Worm (Caenorhabditis elegans) whole organism, mixed stage, embryonic: ENCODE results near the gene str-13.

ENCODE experiments used
- M03D4.4 ChIP-seq: sonication (generic microtip); optimal IDR thresholded peaks from 2 replicates; lab custom pipeline; 2017; ENCODE audit warnings: mild to moderate bottlenecking, missing genetic modification characterization, missing compliant biosample characterization
- bed-3 ChIP-seq: fragments of 200-800 bp; sonication (Bioruptor generic); optimal IDR thresholded peaks from 3 replicates; lab custom pipeline; 2018; ENCODE audit warnings: mild to moderate bottlenecking, missing genetic modification characterization, moderate library complexity, missing compliant biosample characterization
- blmp-1 ChIP-seq: fragments of 150-350 bp; optimal IDR thresholded peaks from 2 replicates; lab custom pipeline; 2014; ENCODE audit warnings: missing biosample characterization, missing genetic modification characterization
- ceh-39 ChIP-seq: fragments of 150-350 bp; optimal IDR thresholded peaks from 2 replicates; lab custom pipeline; 2014; ENCODE audit warnings: missing biosample characterization, missing genetic modification characterization
- ceh-83 ChIP-seq: fragments of 200-800 bp; sonication (Bioruptor generic); optimal IDR thresholded peaks from 2 replicates; lab custom pipeline; 2018; ENCODE audit warnings: mild to moderate bottlenecking, missing genetic modification characterization, missing compliant biosample characterization
- cnd-1 ChIP-seq: fragments of 200-800 bp; sonication (Bioruptor generic); optimal IDR thresholded peaks from 2 replicates; lab custom pipeline; 2018; ENCODE audit warnings: mild to moderate bottlenecking, missing genetic modification characterization, missing compliant biosample characterization
- drap-1 ChIP-seq: fragments of 200-800 bp; sonication (Bioruptor generic); optimal IDR thresholded peaks from 3 replicates; lab custom pipeline; 2018; ENCODE audit warnings: mild to moderate bottlenecking, missing genetic modification characterization, missing compliant biosample characterization
- elt-3 ChIP-seq: fragments of 150-350 bp; optimal IDR thresholded peaks from 2 replicates; lab custom pipeline; 2014; ENCODE audit warnings: missing biosample characterization, missing genetic modification characterization
- ham-2 ChIP-seq: fragments of 200-800 bp; sonication (Bioruptor generic); optimal IDR thresholded peaks from 2 replicates; lab custom pipeline; 2018; ENCODE audit warnings: mild to moderate bottlenecking, missing genetic modification characterization, missing compliant biosample characterization
- hlh-1 ChIP-seq: fragments of 150-350 bp; optimal IDR thresholded peaks from 2 replicates; lab custom pipeline; 2014; ENCODE audit warnings: missing biosample characterization, missing genetic modification reagents, missing genetic modification characterization
- lin-13 ChIP-seq: fragments of 150-350 bp; optimal IDR thresholded peaks from 2 replicates; lab custom pipeline; 2014; ENCODE audit warnings: missing biosample characterization, missing genetic modification characterization
- lin-32 ChIP-seq: fragments of 200-800 bp; sonication (Bioruptor generic); optimal IDR thresholded peaks from 2 replicates; lab custom pipeline; 2018; ENCODE audit warnings: mild to moderate bottlenecking, missing genetic modification characterization, missing compliant biosample characterization
- lsy-2 ChIP-seq: fragments of 150-350 bp; optimal IDR thresholded peaks from 2 replicates; lab custom pipeline; 2014; ENCODE audit warnings: missing biosample characterization, missing genetic modification characterization
- mep-1 ChIP-seq: fragments of 150-350 bp; optimal IDR thresholded peaks from 2 replicates; lab custom pipeline; 2017; ENCODE audit warnings: missing biosample characterization, missing genetic modification reagents, missing genetic modification characterization, inconsistent platforms
- mls-2 ChIP-seq: sonication (generic microtip); optimal IDR thresholded peaks from 2 replicates; lab custom pipeline; 2016; ENCODE audit warnings: mild to moderate bottlenecking, missing genetic modification characterization, moderate library complexity, missing compliant biosample characterization
- nhr-2 ChIP-seq: fragments of 150-350 bp; optimal IDR thresholded peaks from 2 replicates; lab custom pipeline; 2014; ENCODE audit warnings: missing biosample characterization, missing genetic modification characterization
- nhr-237 ChIP-seq: fragments of 150-350 bp; optimal IDR thresholded peaks from 2 replicates; lab custom pipeline; 2014; ENCODE audit warnings: missing biosample characterization, missing genetic modification characterization
- nhr-28 ChIP-seq: fragments of 150-350 bp; optimal IDR thresholded peaks from 2 replicates; lab custom pipeline; 2014; ENCODE audit warnings: missing biosample characterization, missing genetic modification characterization
- nhr-76 ChIP-seq: sonication (generic microtip); optimal IDR thresholded peaks from 2 replicates; lab custom pipeline; 2017; ENCODE audit warnings: missing biosample characterization, missing genetic modification characterization
- snpc-4 ChIP-seq: fragments of 150-350 bp; optimal IDR thresholded peaks from 2 replicates; lab custom pipeline; 2014; ENCODE audit warnings: missing biosample characterization, missing genetic modification characterization
- sptf-1 ChIP-seq: sonication (generic microtip); optimal IDR thresholded peaks from 2 replicates; lab custom pipeline; 2017; ENCODE audit warnings: mild to moderate bottlenecking, missing genetic modification characterization, moderate library complexity, missing compliant biosample characterization
- tbx-8 ChIP-seq: fragments of 200-800 bp; sonication (Bioruptor generic); optimal IDR thresholded peaks from 2 replicates; lab custom pipeline; 2018; ENCODE audit warnings: mild to moderate bottlenecking, missing genetic modification characterization, moderate library complexity, missing compliant biosample characterization
- zip-8 ChIP-seq: fragments of 150-350 bp; optimal IDR thresholded peaks from 2 replicates; lab custom pipeline; 2014; ENCODE audit warnings: missing biosample characterization, missing genetic modification characterization
- ztf-11 ChIP-seq: fragments of 150-350 bp; optimal IDR thresholded peaks from 2 replicates; lab custom pipeline; 2014; ENCODE audit warnings: missing biosample characterization, missing genetic modification characterization

str-13 gene

DNA sequence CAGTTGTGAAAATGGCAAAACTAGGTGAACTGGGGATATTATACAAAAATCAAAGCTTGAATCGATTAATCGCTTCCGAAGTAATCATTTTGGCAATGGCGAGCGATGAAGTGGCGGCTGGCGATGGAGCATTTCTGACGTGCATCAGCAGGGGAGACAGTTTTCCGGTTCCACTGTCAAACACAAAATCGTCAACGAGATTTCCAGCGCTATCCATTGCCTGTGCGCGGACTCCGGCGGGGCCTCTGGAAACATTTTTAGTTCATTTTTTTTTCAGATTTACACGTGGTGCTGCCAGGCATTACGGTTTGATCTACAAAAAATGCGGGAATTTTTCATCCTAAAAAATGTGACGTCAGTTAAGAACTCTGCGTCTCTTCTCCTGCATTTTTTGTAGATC is 38.4 kb downstream of the str-13 start:
- TF ChIP-seq nhr-76 (no peak), nhr-28 (tag; lab: Kevin White, UChicago) (no peak), nhr-237 (tag; lab: Kevin White, UChicago) (no peak), mep-1 (tag; lab: Kevin White, UChicago) (no peak), ztf-11 (tag; lab: Kevin White, UChicago) (no peak), snpc-4 (tag; lab: Kevin White, UChicago) (no peak), ceh-39 (tag; lab: Kevin White, UChicago) (no peak), zip-8 (tag; lab: Kevin White, UChicago) (no peak), bed-3 (GFP tag; lab: Kevin White, UChicago) (no peak)

DNA sequence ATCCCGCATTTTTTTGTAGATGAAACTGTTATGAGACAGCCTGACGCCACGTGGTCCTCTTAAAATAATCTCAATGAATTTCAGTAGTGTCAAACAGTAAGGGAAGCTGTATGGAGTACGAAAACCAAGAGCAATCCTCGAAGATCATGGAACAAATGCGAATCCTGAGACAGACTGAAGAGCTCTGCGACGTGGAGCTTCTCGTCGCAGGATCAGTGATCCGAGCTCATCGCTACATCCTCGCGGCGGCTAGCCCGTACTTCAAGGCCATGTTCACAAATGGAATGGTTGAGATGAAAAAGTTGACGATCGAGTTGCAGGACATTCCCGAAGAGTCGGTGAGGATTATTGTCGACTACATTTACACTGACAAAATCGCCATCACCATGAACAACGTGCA is 42.8 kb downstream of the str-13 start:
- TF ChIP-seq lin-32 (GFP tag; lab: Kevin White, UChicago) (no peak), sptf-1 (no peak), snpc-4 (tag; lab: Kevin White, UChicago) (no peak), ceh-39 (tag; lab: Kevin White, UChicago) (no peak), hlh-1 (no peak), drap-1 (GFP tag; lab: Kevin White, UChicago) (no peak), elt-3 (tag; lab: Kevin White, UChicago) (no peak), ham-2 (GFP tag; lab: Kevin White, UChicago) (no peak)
- TF ChIP-seq, all 35 proteins: peak for 0

DNA sequence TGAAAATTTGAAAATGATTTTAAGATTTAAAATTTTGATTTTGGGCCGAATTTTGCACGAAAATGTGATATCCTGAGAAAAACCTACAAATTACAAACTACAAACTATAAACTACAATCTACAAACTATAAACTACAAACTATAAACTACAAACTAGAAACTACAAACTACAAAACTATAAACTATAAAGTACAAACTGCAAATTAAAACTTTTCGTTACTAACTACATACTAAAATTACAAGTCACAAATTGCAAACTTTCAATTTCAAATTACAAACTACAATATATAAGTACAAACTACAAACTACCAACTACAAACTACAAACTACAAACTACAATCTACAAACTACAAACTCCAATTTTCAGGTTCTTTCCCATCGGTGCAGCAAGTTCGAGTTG is 43.5 kb downstream of the str-13 start:
- TF ChIP-seq bed-3 (GFP tag; lab: Kevin White, UChicago) (no peak), M03D4.4 (tag; lab: Kevin White, UChicago) (no peak), lin-32 (GFP tag; lab: Kevin White, UChicago) (no peak), mls-2 (tag; lab: Kevin White, UChicago) (no peak), nhr-2 (tag; lab: Kevin White, UChicago) (no peak), nhr-237 (tag; lab: Kevin White, UChicago) (no peak), nhr-76 (no peak), lin-13 (tag; lab: Kevin White, UChicago) (no peak), ceh-83 (GFP tag; lab: Kevin White, UChicago) (no peak), blmp-1 (tag; lab: Kevin White, UChicago) (no peak), nhr-28 (tag; lab: Kevin White, UChicago) (no peak), lsy-2 (tag; lab: Kevin White, UChicago) (no peak), hlh-1 (no peak), elt-3 (tag; lab: Kevin White, UChicago) (no peak), snpc-4 (tag; lab: Kevin White, UChicago) (no peak), zip-8 (tag; lab: Kevin White, UChicago) (no peak), drap-1 (GFP tag; lab: Kevin White, UChicago) (no peak), ztf-11 (tag; lab: Kevin White, UChicago) (no peak), mep-1 (tag; lab: Kevin White, UChicago) (no peak)

DNA sequence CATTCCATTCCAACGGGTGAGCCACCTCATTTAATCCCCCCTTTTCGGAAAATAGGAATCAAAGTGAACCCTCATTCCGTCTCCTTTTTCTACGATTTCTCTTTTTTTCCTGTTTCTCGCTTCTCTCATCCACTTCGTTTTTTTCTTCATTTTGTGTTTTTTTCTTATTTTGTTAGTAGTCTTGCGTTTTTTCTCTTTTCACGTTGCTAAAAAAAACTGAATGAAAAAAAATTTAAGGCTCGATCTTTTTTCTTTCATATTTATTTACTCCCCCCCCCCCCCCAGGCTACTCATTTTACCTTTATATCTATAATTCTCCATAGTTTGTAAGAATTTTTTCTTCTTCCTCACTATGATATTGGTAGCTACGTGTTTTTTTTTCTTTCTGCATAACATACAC is 49.4 kb downstream of the str-13 start:
- TF ChIP-seq cnd-1 (tag; lab: Kevin White, UChicago): no peak
- no peak for TF ChIP-seq bed-3 (GFP tag; lab: Kevin White, UChicago)
- TF ChIP-seq tbx-8 (GFP tag; lab: Kevin White, UChicago): no peak
- no peak for TF ChIP-seq lin-32 (GFP tag; lab: Kevin White, UChicago)
- TF ChIP-seq M03D4.4 (tag; lab: Kevin White, UChicago): no peak
- no peak for TF ChIP-seq nhr-2 (tag; lab: Kevin White, UChicago)
- TF ChIP-seq nhr-237 (tag; lab: Kevin White, UChicago): no peak
